Worm (Caenorhabditis elegans) whole organism, early embryonic: ENCODE results near the gene C13F10.5.
A peak's percentile ranks its signal among the peaks of the same experiment; 100 is the strongest.

ENCODE experiments used
- F13C5.2 ChIP-seq: sonication (generic microtip); optimal IDR thresholded peaks from 2 replicates; lab custom pipeline; 2017; ENCODE audit warnings: mild to moderate bottlenecking, missing genetic modification characterization, inconsistent platforms, missing compliant biosample characterization
- flt-1 ChIP-seq: fragments of 200-800 bp; sonication (Bioruptor generic); IDR thresholded peaks from 2 replicates; pipeline ENCODE4 v1.3.6; 2022; ENCODE audit warnings: missing genetic modification characterization, missing compliant biosample characterization
- hnd-1 ChIP-seq: sonication (generic microtip); optimal IDR thresholded peaks from 2 replicates; lab custom pipeline; 2016; ENCODE audit warnings: missing genetic modification characterization, missing compliant biosample characterization

DNA sequence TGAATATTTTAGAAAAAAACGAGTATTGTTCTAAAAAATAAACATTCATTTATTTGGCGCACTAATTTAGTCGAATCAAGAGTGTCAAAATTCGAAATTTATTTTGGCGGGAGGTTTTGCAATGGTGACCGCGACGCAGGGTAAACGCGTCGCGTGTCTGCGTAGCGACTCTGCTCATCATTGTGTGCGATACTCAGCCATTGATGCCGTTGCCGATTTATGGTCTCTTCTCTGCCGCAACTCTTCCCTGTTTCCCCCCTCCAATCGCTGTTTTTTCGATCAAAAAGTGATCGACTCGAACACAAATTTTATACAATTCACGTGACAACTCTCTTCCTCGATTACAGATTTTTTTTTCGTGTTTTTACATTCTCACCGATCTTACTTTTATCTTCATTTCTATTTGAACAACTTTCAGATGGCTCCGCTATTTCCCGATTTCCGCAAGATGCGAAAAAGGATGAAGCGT is 22.4 kb downstream of the C13F10.5 start, which contains the start of gene F09G2.2:
- peak; percentile 59 for TF ChIP-seq F13C5.2 (tag; lab: Kevin White, UChicago)
- no peak for TF ChIP-seq hnd-1 (tag; lab: Kevin White, UChicago)
- TF ChIP-seq flt-1 (GFP tag; lab: Robert Waterston, UW): 0 out of 2 replicates have a peak, but pooled peaks have one; percentile 12
